Worm (Caenorhabditis elegans): ENCODE data around the gene F57B9.3.

DNA sequence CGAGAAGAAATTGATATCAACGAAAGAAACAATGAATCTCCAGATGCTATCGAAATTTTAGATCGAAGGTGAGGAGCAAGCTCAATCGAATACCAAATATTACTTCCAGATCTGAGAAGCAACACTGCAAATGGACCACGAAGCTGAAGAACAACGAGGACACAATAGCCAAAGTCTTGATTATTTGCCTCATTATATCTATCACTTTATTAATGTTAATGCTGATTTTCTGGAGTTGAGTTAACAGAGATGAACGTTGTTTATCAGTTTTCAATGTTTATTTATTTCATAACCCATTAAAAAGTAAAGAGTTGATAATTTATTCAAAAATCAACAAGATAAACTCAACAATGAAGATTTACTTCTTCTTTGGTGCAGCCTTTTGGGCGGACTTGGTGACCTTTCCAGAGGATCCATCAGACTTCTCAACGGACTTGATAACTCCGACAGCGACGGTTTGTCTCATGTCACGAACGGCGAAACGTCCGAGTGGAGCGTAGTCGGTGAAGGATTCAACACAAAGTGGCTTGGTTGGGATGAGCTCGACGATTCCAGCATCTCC is 30.2 kb downstream of the F57B9.3 start:
- no peak for TF ChIP-seq aly-1 (tag; optimal IDR thresholded peaks at IDR 0.05)
- no peak for TF ChIP-seq hmg-4 (GFP tag; optimal IDR thresholded peaks at IDR 0.05)
- TF ChIP-seq B0310.2 (tag; optimal IDR thresholded peaks at IDR 0.05) = no peak
- TF ChIP-seq tbx-37 (GFP tag; conservative IDR thresholded peaks at IDR 0.05) = no peak
